Fruit fly (Drosophila melanogaster) whole organism, embryonic: Measurements from ENCODE around the gene scpr-B.

Experiments
- Atf-2 ChIP-seq: fragments of 200-800 bp; sonication (Bioruptor generic); optimal IDR thresholded peaks from 2 replicates; lab custom pipeline; 2016; ENCODE audit warnings: missing biosample characterization, missing genetic modification characterization
- Atf6 ChIP-seq: fragments of 200-800 bp; sonication (Bioruptor generic); IDR thresholded peaks from 2 replicates; pipeline ENCODE4 v1.3.6; 2022; ENCODE audit warnings: missing biosample characterization, missing genetic modification characterization
- BtbVII ChIP-seq: fragments of 200-800 bp; sonication (Bioruptor generic); optimal IDR thresholded peaks from 3 replicates; lab custom pipeline; 2017; ENCODE audit warnings: missing biosample characterization, mild to moderate bottlenecking, missing genetic modification characterization
- CG10366 ChIP-seq: fragments of 200-800 bp; sonication (Bioruptor generic); IDR thresholded peaks from 2 replicates; pipeline ENCODE4 v1.3.6; 2022; ENCODE audit warnings: missing biosample characterization, missing genetic modification characterization
- CG11560 ChIP-seq: fragments of 200-800 bp; sonication (Bioruptor generic); IDR thresholded peaks from 3 replicates; pipeline ENCODE4 v1.3.6; 2022; ENCODE audit warnings: missing biosample characterization, missing genetic modification characterization
- CG12391 ChIP-seq: fragments of 200-800 bp; sonication (Bioruptor generic); optimal IDR thresholded peaks from 3 replicates; lab custom pipeline; 2018; ENCODE audit warnings: missing biosample characterization, mild to moderate bottlenecking, missing genetic modification characterization, moderate library complexity
- CG12659 ChIP-seq: fragments of 200-800 bp; sonication (Bioruptor generic); optimal IDR thresholded peaks from 3 replicates; lab custom pipeline; 2017; ENCODE audit warnings: mild to moderate bottlenecking, missing biosample characterization, missing genetic modification reagents, missing genetic modification characterization
- CG12769 ChIP-seq: fragments of 200-800 bp; sonication (Bioruptor generic); optimal IDR thresholded peaks from 2 replicates; lab custom pipeline; 2019; ENCODE audit warnings: missing biosample characterization, mild to moderate bottlenecking, missing genetic modification characterization, moderate library complexity
- CG15011 ChIP-seq: fragments of 200-800 bp; sonication (Bioruptor generic); optimal IDR thresholded peaks from 3 replicates; lab custom pipeline; 2018; ENCODE audit warnings: missing biosample characterization, mild to moderate bottlenecking, missing genetic modification characterization
- CG15073 ChIP-seq: fragments of 200-800 bp; sonication (Bioruptor generic); optimal IDR thresholded peaks from 2 replicates; lab custom pipeline; 2016; ENCODE audit warnings: missing biosample characterization, missing genetic modification characterization
- CG15479 ChIP-seq: fragments of 200-800 bp; sonication (Bioruptor generic); optimal IDR thresholded peaks from 3 replicates; lab custom pipeline; 2019; ENCODE audit warnings: missing biosample characterization, mild to moderate bottlenecking, missing genetic modification characterization, moderate library complexity
- CG15696 ChIP-seq: fragments of 200-800 bp; sonication (Bioruptor generic); optimal IDR thresholded peaks from 2 replicates; lab custom pipeline; 2019; ENCODE audit warnings: missing biosample characterization, mild to moderate bottlenecking, missing genetic modification characterization, moderate library complexity
- CG17829 ChIP-seq: fragments of 200-800 bp; optimal IDR thresholded peaks from 2 replicates; lab custom pipeline; 2019; ENCODE audit warnings: missing biosample characterization, mild to moderate bottlenecking, missing genetic modification characterization, moderate library complexity
- CG2116 ChIP-seq: fragments of 200-800 bp; sonication (Bioruptor generic); optimal IDR thresholded peaks from 3 replicates; lab custom pipeline; 2018; ENCODE audit warnings: missing biosample characterization, mild to moderate bottlenecking, missing genetic modification characterization
- CG2129 ChIP-seq: fragments of 200-800 bp; sonication (Bioruptor generic); IDR thresholded peaks from 2 replicates; pipeline ENCODE4 v1.3.6; 2022; ENCODE audit warnings: missing biosample characterization, missing genetic modification characterization; ENCODE audit not compliant: partially characterized antibody
- CG31365 ChIP-seq: fragments of 200-800 bp; sonication (Bioruptor generic); optimal IDR thresholded peaks from 2 replicates; lab custom pipeline; 2018; ENCODE audit warnings: missing biosample characterization, mild to moderate bottlenecking, missing genetic modification characterization
- CG32772 ChIP-seq: fragments of 200-800 bp; sonication (Bioruptor generic); IDR thresholded peaks from 2 replicates; pipeline ENCODE4 v1.3.6; 2022; ENCODE audit warnings: missing biosample characterization, missing genetic modification characterization
- CG4328 ChIP-seq: fragments of 200-800 bp; sonication (Bioruptor generic); optimal IDR thresholded peaks from 3 replicates; lab custom pipeline; 2017; ENCODE audit warnings: missing biosample characterization, missing genetic modification reagents, missing genetic modification characterization
- CG7271 ChIP-seq: fragments of 200-800 bp; sonication (Bioruptor generic); optimal IDR thresholded peaks from 2 replicates; lab custom pipeline; 2018; ENCODE audit warnings: missing biosample characterization, mild to moderate bottlenecking, missing genetic modification characterization, moderate library complexity
- CG8359 ChIP-seq: fragments of 200-800 bp; sonication (Bioruptor generic); optimal IDR thresholded peaks from 2 replicates; lab custom pipeline; 2017; ENCODE audit warnings: missing biosample characterization, mild to moderate bottlenecking, missing genetic modification characterization, borderline replicate concordance
- CG9817 ChIP-seq: fragments of 200-800 bp; sonication (Bioruptor generic); optimal IDR thresholded peaks from 2 replicates; lab custom pipeline; 2018; ENCODE audit warnings: missing biosample characterization, mild to moderate bottlenecking, missing genetic modification characterization, moderate library complexity
- CTCF ChIP-seq: fragments of 200-800 bp; sonication (Bioruptor generic); optimal IDR thresholded peaks from 2 replicates; lab custom pipeline; 2017; ENCODE audit warnings: missing biosample characterization, mild to moderate bottlenecking, missing genetic modification characterization, moderate library complexity
- CrebB ChIP-seq: fragments of 200-800 bp; sonication (Bioruptor generic); optimal IDR thresholded peaks from 3 replicates; lab custom pipeline; 2018; ENCODE audit warnings: missing biosample characterization, mild to moderate bottlenecking, missing genetic modification characterization
- Dip2 ChIP-seq: fragments of 200-800 bp; sonication (Bioruptor generic); IDR thresholded peaks from 2 replicates; pipeline ENCODE4 v1.3.6; 2022; ENCODE audit warnings: missing biosample characterization, missing genetic modification characterization
- Dip3 ChIP-seq: fragments of 200-800 bp; sonication (Bioruptor generic); optimal IDR thresholded peaks from 3 replicates; lab custom pipeline; 2016; ENCODE audit warnings: missing biosample characterization, missing genetic modification characterization
- E2f2 ChIP-seq: fragments of 200-800 bp; sonication (Bioruptor generic); IDR thresholded peaks from 2 replicates; pipeline ENCODE4 v1.3.6; 2022; ENCODE audit warnings: missing biosample characterization, missing genetic modification characterization
- ERR ChIP-seq: fragments of 200-800 bp; sonication (Bioruptor generic); optimal IDR thresholded peaks from 2 replicates; lab custom pipeline; 2016; ENCODE audit warnings: missing biosample characterization, missing genetic modification characterization
- Gug ChIP-seq: fragments of 200-800 bp; sonication (Bioruptor generic); IDR thresholded peaks from 4 replicates; pipeline ENCODE4 v1.3.6; 2022; ENCODE audit warnings: missing biosample characterization, missing genetic modification characterization
- Kr ChIP-seq: fragments of 200-800 bp; sonication (Bioruptor generic); optimal IDR thresholded peaks from 2 replicates; lab custom pipeline; 2017; ENCODE audit warnings: missing biosample characterization, mild to moderate bottlenecking, missing genetic modification characterization
- Nf-YA ChIP-seq: fragments of 200-800 bp; sonication (Bioruptor generic); IDR thresholded peaks from 2 replicates; pipeline ENCODE4 v1.3.6; 2022; ENCODE audit warnings: missing biosample characterization, missing genetic modification characterization
- Poxn ChIP-seq: fragments of 200-800 bp; sonication (Bioruptor generic); IDR thresholded peaks from 2 replicates; pipeline ENCODE4 v1.3.6; 2022; ENCODE audit warnings: missing biosample characterization, missing genetic modification characterization
- Rx ChIP-seq: fragments of 200-800 bp; sonication (Bioruptor generic); IDR thresholded peaks from 2 replicates; pipeline ENCODE4 v1.3.6; 2022; ENCODE audit warnings: missing biosample characterization, missing genetic modification characterization
- Sry-β ChIP-seq: fragments of 200-800 bp; sonication (Bioruptor generic); optimal IDR thresholded peaks from 2 replicates; lab custom pipeline; 2018; ENCODE audit warnings: missing biosample characterization, mild to moderate bottlenecking, missing genetic modification characterization, moderate library complexity
- aop ChIP-seq: fragments of 200-800 bp; sonication (Bioruptor generic); IDR thresholded peaks from 2 replicates; pipeline ENCODE4 v1.3.6; 2022; ENCODE audit warnings: missing biosample characterization, missing genetic modification characterization
- bcd ChIP-seq: fragments of 200-800 bp; sonication (Bioruptor generic); optimal IDR thresholded peaks from 2 replicates; lab custom pipeline; 2017; ENCODE audit warnings: missing biosample characterization, mild to moderate bottlenecking, missing genetic modification characterization
- crp ChIP-seq, 2 experiments: fragments of 200-800 bp; sonication (Bioruptor generic); optimal IDR thresholded peaks; 2 replicates in 1 of 2; 3 replicates in 1 of 2; lab custom pipeline; 2017; ENCODE audit warnings: missing biosample characterization in 2 of 2, missing genetic modification characterization in 2 of 2, mild to moderate bottlenecking in 1 of 2, moderate library complexity in 1 of 2
- ftz-f1 ChIP-seq: fragments of 200-800 bp; sonication (Bioruptor generic); optimal IDR thresholded peaks from 2 replicates; lab custom pipeline; 2016; ENCODE audit warnings: missing biosample characterization, missing genetic modification characterization
- lmd ChIP-seq: fragments of 200-800 bp; sonication (Bioruptor generic); IDR thresholded peaks from 2 replicates; pipeline ENCODE4 v1.3.6; 2022; ENCODE audit warnings: missing biosample characterization, missing genetic modification characterization
- onecut ChIP-seq: fragments of 200-800 bp; sonication (Bioruptor generic); IDR thresholded peaks from 2 replicates; pipeline ENCODE4 v1.3.6; 2022; ENCODE audit warnings: missing biosample characterization, missing genetic modification characterization
- row ChIP-seq: fragments of 200-800 bp; sonication (Bioruptor generic); IDR thresholded peaks from 3 replicates; pipeline ENCODE4 v1.3.6; 2022; ENCODE audit warnings: missing biosample characterization, missing genetic modification characterization
- schlank ChIP-seq: fragments of 200-800 bp; sonication (Bioruptor generic); optimal IDR thresholded peaks from 2 replicates; lab custom pipeline; 2018; ENCODE audit warnings: missing biosample characterization, mild to moderate bottlenecking, missing genetic modification characterization
- sens ChIP-seq: fragments of 200-800 bp; sonication (Bioruptor generic); peaks from one replicate; lab custom pipeline; 2016; ENCODE audit warnings: missing biosample characterization, missing genetic modification characterization
- slp2 ChIP-seq: fragments of 200-800 bp; sonication (Bioruptor generic); optimal IDR thresholded peaks from 2 replicates; lab custom pipeline; 2016; ENCODE audit warnings: missing biosample characterization, missing genetic modification characterization
- so ChIP-seq: fragments of 200-800 bp; sonication (Bioruptor generic); IDR thresholded peaks from 3 replicates; pipeline ENCODE4 v1.3.6; 2022; ENCODE audit warnings: missing biosample characterization, missing genetic modification characterization
- stc ChIP-seq: fragments of 200-800 bp; sonication (Bioruptor generic); IDR thresholded peaks from 2 replicates; pipeline ENCODE4 v1.3.6; 2022; ENCODE audit warnings: missing biosample characterization, missing genetic modification characterization
- tap ChIP-seq: fragments of 200-800 bp; optimal IDR thresholded peaks from 3 replicates; lab custom pipeline; 2019; ENCODE audit warnings: missing biosample characterization, mild to moderate bottlenecking, missing genetic modification characterization, moderate library complexity
- vfl ChIP-seq: fragments of 200-800 bp; sonication (Bioruptor generic); optimal IDR thresholded peaks from 2 replicates; lab custom pipeline; 2016; ENCODE audit warnings: missing biosample characterization, missing genetic modification characterization
- wek ChIP-seq: fragments of 200-800 bp; sonication (Bioruptor generic); optimal IDR thresholded peaks from 3 replicates; lab custom pipeline; 2018; ENCODE audit warnings: missing biosample characterization, mild to moderate bottlenecking, missing genetic modification characterization, moderate library complexity
- wor ChIP-seq: fragments of 200-800 bp; sonication (Bioruptor generic); IDR thresholded peaks from 2 replicates; pipeline ENCODE4 v1.3.6; 2022; ENCODE audit warnings: missing biosample characterization, missing genetic modification characterization
- z ChIP-seq: fragments of 200-800 bp; sonication (Bioruptor generic); IDR thresholded peaks from 3 replicates; pipeline ENCODE4 v1.3.6; 2022; ENCODE audit warnings: missing biosample characterization, missing genetic modification characterization

The scpr-B gene

dm6 chr3R:11221437-11222230 is 19.2 kb downstream of the scpr-B start, which contains the start of the genes CG6693 and RpL3 (continued):
- peak; percentile 79 for TF ChIP-seq schlank
- peak; percentile 27; the same call in 1 of the 2 replicates for TF ChIP-seq CG10366
- TF ChIP-seq z (GFP tag; lab: Robert Waterston, UW): peak; percentile 56; the same call in 1 of the 3 replicates
- TF ChIP-seq bcd (GFP tag; lab: Kevin White, UChicago): peak; percentile 79
- peak; percentile 71 for TF ChIP-seq CG17829 (tag; lab: Kevin White, UChicago)
- TF ChIP-seq wek (GFP tag; lab: Kevin White, UChicago): peak; percentile 88
- TF ChIP-seq lmd (GFP tag; lab: Robert Waterston, UW): no peak; the same call in 1 of the 2 replicates
- TF ChIP-seq CG31365 (tag; lab: Kevin White, UChicago): peak; percentile 85
- TF ChIP-seq sens (GFP tag; lab: Kevin White, UChicago): peak; percentile 97
- TF ChIP-seq BtbVII: peak; percentile 91
- TF ChIP-seq so (GFP tag; lab: Robert Waterston, UW): peak; percentile 78; the same call in 2 of the 3 replicates
- TF ChIP-seq E2f2: peak; percentile 82
- TF ChIP-seq row: peak; percentile 36
- TF ChIP-seq CG7271 (tag; lab: Kevin White, UChicago): peak; percentile 82
- no peak for TF ChIP-seq CG15073
- peak; percentile 45 for TF ChIP-seq Sry-β (GFP tag; lab: Kevin White, UChicago)
- no peak for TF ChIP-seq CG2129 (GFP tag; lab: Robert Waterston, UW)
- peak; percentile 84 for TF ChIP-seq onecut (GFP tag; lab: Robert Waterston, UW)
- peak; percentile 84 for TF ChIP-seq tap (tag; lab: Kevin White, UChicago)
- TF ChIP-seq stc (GFP tag; lab: Robert Waterston, UW): peak; percentile 82
- TF ChIP-seq CG4328 (GFP tag; lab: Kevin White, UChicago): peak; percentile 84
- TF ChIP-seq Dip2 (GFP tag; lab: Robert Waterston, UW): no peak
- TF ChIP-seq Atf-2 (GFP tag; lab: Kevin White, UChicago): peak; percentile 25
- TF ChIP-seq Gug: peak; percentile 20; the same call in 1 of the 4 replicates
- peak; percentile 81 for TF ChIP-seq Atf6 (GFP tag; lab: Robert Waterston, UW)
- no peak for TF ChIP-seq ftz-f1
- peak; percentile 47 for TF ChIP-seq ERR (GFP tag; lab: Kevin White, UChicago)
- peak; percentile 77 for TF ChIP-seq CG15011 (GFP tag; lab: Kevin White, UChicago)
- TF ChIP-seq CG15696 (tag; lab: Kevin White, UChicago): peak; percentile 42
- peak; percentile 72 for TF ChIP-seq CG12391 (tag; lab: Kevin White, UChicago)
- peak; percentile 44 for TF ChIP-seq Dip3 (GFP tag; lab: Kevin White, UChicago)
- no peak for TF ChIP-seq Poxn (GFP tag; lab: Robert Waterston, UW)
- TF ChIP-seq CTCF (GFP tag; lab: Kevin White, UChicago): peak; percentile 64
- TF ChIP-seq CrebB (tag; lab: Kevin White, UChicago): peak; percentile 89
- TF ChIP-seq Rx: peak; percentile 36; the same call in 1 of the 2 replicates
- TF ChIP-seq CG8359 (GFP tag; lab: Kevin White, UChicago): peak; percentile 46
- no peak; the same call in 2 of the 3 replicates for TF ChIP-seq CG11560
- TF ChIP-seq CG32772 (GFP tag; lab: Robert Waterston, UW): no peak
- no peak for TF ChIP-seq wor (GFP tag; lab: Robert Waterston, UW)
- peak; percentile 20 for TF ChIP-seq CG9817 (tag; lab: Kevin White, UChicago)
- peak; percentile 70 for TF ChIP-seq CG2116 (GFP tag; lab: Kevin White, UChicago)
- TF ChIP-seq Nf-YA (GFP tag; lab: Robert Waterston, UW): peak; percentile 76
- TF ChIP-seq CG15479 (GFP tag; lab: Kevin White, UChicago): peak; percentile 64
- peak; percentile 63 for TF ChIP-seq vfl
- TF ChIP-seq Kr: no peak
- TF ChIP-seq CG12659: peak; percentile 90
- TF ChIP-seq CG12769 (tag; lab: Kevin White, UChicago): peak; percentile 82
- TF ChIP-seq slp2: peak; percentile 37
- peak in 1 of 2 experiments; percentile 34 for TF ChIP-seq crp (GFP tag; optimal IDR thresholded peaks at IDR 0.05; lab: Kevin White, UChicago)
- TF ChIP-seq aop (GFP tag; lab: Robert Waterston, UW): no peak
